Worm (Caenorhabditis elegans) whole organism, late embryonic: ENCODE results near the gene nhr-108.

Source experiments
- C08G9.2 ChIP-seq: sonication (generic microtip); optimal IDR thresholded peaks from 2 replicates; lab custom pipeline; 2016; ENCODE audit warnings: mild to moderate bottlenecking, missing genetic modification characterization, moderate library complexity, missing compliant biosample characterization
- T23F11.4 ChIP-seq: fragments of 200-800 bp; sonication (Bioruptor generic); optimal IDR thresholded peaks from 2 replicates; lab custom pipeline; 2018; ENCODE audit warnings: mild to moderate bottlenecking, missing genetic modification characterization, missing compliant biosample characterization
- Y22D7AL.16 ChIP-seq: sonication (generic microtip); optimal IDR thresholded peaks from 2 replicates; lab custom pipeline; 2016; ENCODE audit warnings: missing genetic modification characterization, missing compliant biosample characterization
- ahr-1 ChIP-seq: sonication (generic microtip); optimal IDR thresholded peaks from 2 replicates; lab custom pipeline; 2016; ENCODE audit warnings: missing genetic modification characterization, missing compliant biosample characterization
- ceh-14 ChIP-seq: sonication (generic microtip); optimal IDR thresholded peaks from 2 replicates; lab custom pipeline; 2016; ENCODE audit warnings: missing genotype, missing genetic modification characterization, missing compliant biosample characterization
- ceh-18 ChIP-seq: sonication (generic microtip); optimal IDR thresholded peaks from 2 replicates; lab custom pipeline; 2016; ENCODE audit warnings: missing genetic modification characterization, missing compliant biosample characterization
- ceh-19 ChIP-seq: fragments of 200-800 bp; sonication (Bioruptor generic); optimal IDR thresholded peaks from 2 replicates; lab custom pipeline; 2018; ENCODE audit warnings: mild to moderate bottlenecking, missing genetic modification characterization, missing compliant biosample characterization
- ceh-2 ChIP-seq: sonication (generic microtip); optimal IDR thresholded peaks from 2 replicates; lab custom pipeline; 2016; ENCODE audit warnings: missing genotype, missing genetic modification characterization, missing compliant biosample characterization
- ceh-22 ChIP-seq: sonication (generic microtip); optimal IDR thresholded peaks from 2 replicates; lab custom pipeline; 2017; ENCODE audit warnings: missing biosample characterization, missing genetic modification characterization
- ceh-30 ChIP-seq: fragments of 150-350 bp; optimal IDR thresholded peaks from 2 replicates; lab custom pipeline; 2014; ENCODE audit warnings: missing biosample characterization, missing genetic modification characterization
- ceh-34 ChIP-seq: sonication (generic microtip); optimal IDR thresholded peaks from 2 replicates; lab custom pipeline; 2016; ENCODE audit warnings: mild to moderate bottlenecking, missing genetic modification characterization, missing compliant biosample characterization
- ceh-45 ChIP-seq: fragments of 200-800 bp; sonication (Bioruptor generic); IDR thresholded peaks from 2 replicates; pipeline ENCODE4 v1.3.6; 2022; ENCODE audit warnings: missing genetic modification reagents, missing genetic modification characterization, missing compliant biosample characterization
- ceh-48 ChIP-seq: sonication (generic microtip); optimal IDR thresholded peaks from 2 replicates; lab custom pipeline; 2016; ENCODE audit warnings: missing genetic modification characterization, inconsistent platforms, missing compliant biosample characterization
- ceh-6 ChIP-seq: fragments of 200-800 bp; sonication (Bioruptor generic); optimal IDR thresholded peaks from 2 replicates; lab custom pipeline; 2018; ENCODE audit warnings: mild to moderate bottlenecking, missing genetic modification characterization, missing compliant biosample characterization
- che-1 ChIP-seq: sonication (generic microtip); optimal IDR thresholded peaks from 2 replicates; lab custom pipeline; 2016; ENCODE audit warnings: mild to moderate bottlenecking, missing genetic modification characterization, missing compliant biosample characterization
- dmd-4 ChIP-seq: sonication (generic microtip); optimal IDR thresholded peaks from 2 replicates; lab custom pipeline; 2016; ENCODE audit warnings: borderline replicate concordance, missing genetic modification characterization, missing compliant biosample characterization
- dve-1 ChIP-seq: sonication (generic microtip); optimal IDR thresholded peaks from 2 replicates; lab custom pipeline; 2017; ENCODE audit warnings: antibody characterized with exemption, mild to moderate bottlenecking, missing genetic modification characterization, missing compliant biosample characterization
- elt-2 ChIP-seq: sonication (generic microtip); optimal IDR thresholded peaks from 2 replicates; lab custom pipeline; 2016; ENCODE audit warnings: missing genetic modification reagents, missing genetic modification characterization, missing compliant biosample characterization
- fax-1 ChIP-seq: sonication (generic microtip); optimal IDR thresholded peaks from 2 replicates; lab custom pipeline; 2016; ENCODE audit warnings: missing genotype, missing genetic modification characterization, missing compliant biosample characterization
- fkh-10 ChIP-seq: fragments of 150-350 bp; optimal IDR thresholded peaks from 2 replicates; lab custom pipeline; 2014; ENCODE audit warnings: missing biosample characterization, missing genetic modification reagents, missing genetic modification characterization
- hlh-13 ChIP-seq: fragments of 200-800 bp; sonication (Bioruptor generic); optimal IDR thresholded peaks from 2 replicates; lab custom pipeline; 2018; ENCODE audit warnings: mild to moderate bottlenecking, missing genetic modification characterization, missing compliant biosample characterization
- hlh-6 ChIP-seq: sonication (generic microtip); optimal IDR thresholded peaks from 2 replicates; lab custom pipeline; 2016; ENCODE audit warnings: missing genotype, missing genetic modification characterization, missing compliant biosample characterization
- lim-6 ChIP-seq: sonication (generic microtip); optimal IDR thresholded peaks from 2 replicates; lab custom pipeline; 2016; ENCODE audit warnings: missing genetic modification characterization, missing compliant biosample characterization
- lin-11 ChIP-seq: fragments of 200-800 bp; sonication (Bioruptor generic); optimal IDR thresholded peaks from 2 replicates; lab custom pipeline; 2018; ENCODE audit warnings: mild to moderate bottlenecking, missing genetic modification characterization, missing compliant biosample characterization
- madf-2 ChIP-seq: sonication (generic microtip); optimal IDR thresholded peaks from 2 replicates; lab custom pipeline; 2017; ENCODE audit warnings: missing genetic modification characterization, missing compliant biosample characterization
- mec-3 ChIP-seq: sonication (generic microtip); optimal IDR thresholded peaks from 2 replicates; lab custom pipeline; 2016; ENCODE audit warnings: borderline replicate concordance, missing genetic modification characterization, missing compliant biosample characterization
- nhr-232 ChIP-seq: sonication (generic microtip); optimal IDR thresholded peaks from 2 replicates; lab custom pipeline; 2016; ENCODE audit warnings: missing genetic modification characterization, missing compliant biosample characterization
- npax-4 ChIP-seq: sonication (generic microtip); optimal IDR thresholded peaks from 2 replicates; lab custom pipeline; 2016; ENCODE audit warnings: missing genetic modification characterization, missing compliant biosample characterization
- pag-3 ChIP-seq: sonication (generic microtip); optimal IDR thresholded peaks from 2 replicates; lab custom pipeline; 2016; ENCODE audit warnings: missing compliant biosample characterization, missing genetic modification characterization, borderline replicate concordance
- pat-9 ChIP-seq: fragments of 200-800 bp; sonication (Bioruptor generic); optimal IDR thresholded peaks from 2 replicates; lab custom pipeline; 2018; ENCODE audit warnings: mild to moderate bottlenecking, missing genetic modification characterization, moderate library complexity, missing compliant biosample characterization
- pax-1 ChIP-seq: fragments of 150-350 bp; optimal IDR thresholded peaks from 2 replicates; lab custom pipeline; 2014; ENCODE audit warnings: missing biosample characterization, missing genetic modification characterization
- pqm-1 ChIP-seq: sonication (generic microtip); optimal IDR thresholded peaks from 2 replicates; lab custom pipeline; 2016; ENCODE audit warnings: missing genetic modification characterization, missing compliant biosample characterization
- rnt-1 ChIP-seq: sonication (generic microtip); optimal IDR thresholded peaks from 2 replicates; lab custom pipeline; 2016; ENCODE audit warnings: missing genetic modification characterization, missing compliant biosample characterization
- sox-4 ChIP-seq: sonication (generic microtip); optimal IDR thresholded peaks from 2 replicates; lab custom pipeline; 2017; ENCODE audit warnings: mild to moderate bottlenecking, missing genetic modification characterization, inconsistent platforms, missing compliant biosample characterization
- tbx-2 ChIP-seq: sonication (generic microtip); optimal IDR thresholded peaks from 2 replicates; lab custom pipeline; 2016; ENCODE audit warnings: missing genetic modification characterization, missing compliant biosample characterization
- unc-3 ChIP-seq, 2 experiments: fragments of 200-800 bp in 1 of 2; sonication (Bioruptor generic) in 1 of 2; sonication (generic microtip) in 1 of 2; conservative IDR thresholded peaks in 1 of 2; optimal IDR thresholded peaks in 1 of 2; 2 replicates each; pipeline versions ENCODE4 v1.3.6 to Lab custom; 2016 to 2022; ENCODE audit warnings: missing compliant biosample characterization in 2 of 2, missing genetic modification characterization in 2 of 2, missing genetic modification reagents in 1 of 2
- unc-42 ChIP-seq: sonication (generic microtip); optimal IDR thresholded peaks from 2 replicates; lab custom pipeline; 2016; ENCODE audit warnings: missing genotype, missing genetic modification characterization, missing compliant biosample characterization
- unc-55 ChIP-seq: sonication (generic microtip); optimal IDR thresholded peaks from 2 replicates; lab custom pipeline; 2017; ENCODE audit warnings: missing biosample characterization, missing genetic modification reagents, missing genetic modification characterization
- zip-5 ChIP-seq: sonication (generic microtip); optimal IDR thresholded peaks from 2 replicates; lab custom pipeline; 2016; ENCODE audit warnings: missing genetic modification characterization, missing compliant biosample characterization
- ztf-16 ChIP-seq: sonication (generic microtip); optimal IDR thresholded peaks from 2 replicates; lab custom pipeline; 2017; ENCODE audit warnings: missing genetic modification characterization, missing compliant biosample characterization

Gene nhr-108

ce11 chrV:15891761-15892160 lies 32.5 kb downstream of the nhr-108 start, which contains the start of gene T06C12.12:
Gene T06C12.12, plus strand, starts transcription at chrV:15892061.
- TF ChIP-seq elt-2 (no peak), ceh-45 (no peak), lim-6 (tag; lab: Kevin White, UChicago) (no peak), hlh-13 (no peak), che-1 (tag; lab: Kevin White, UChicago) (no peak), ceh-2 (no peak), ceh-18 (no peak), pag-3 (tag; lab: Kevin White, UChicago) (no peak), ahr-1 (tag; lab: Kevin White, UChicago) (no peak), pat-9 (no peak)

- TF ChIP-seq pag-3 (tag; lab: Kevin White, UChicago) (no peak), dmd-4 (tag; lab: Kevin White, UChicago) (no peak), ceh-18 (no peak), ceh-30 (tag; lab: Kevin White, UChicago) (no peak), ztf-16 (tag; lab: Kevin White, UChicago) (no peak), ceh-14 (tag; lab: Kevin White, UChicago) (no peak), T23F11.4 (GFP tag; lab: Kevin White, UChicago) (no peak), pqm-1 (tag; lab: Kevin White, UChicago) (no peak), fkh-10 (GFP tag; lab: Kevin White, UChicago) (no peak)
Observed at ce11 chrV:15891279-15891678, 33.0 kb downstream of the nhr-108 start.

ce11 chrV:15890115-15890514 lies 34.2 kb downstream of the nhr-108 start:
- TF ChIP-seq unc-42 (tag; lab: Kevin White, UChicago) (no peak), tbx-2 (tag; lab: Kevin White, UChicago) (no peak), pax-1 (tag; lab: Kevin White, UChicago) (no peak), ceh-48 (tag; lab: Kevin White, UChicago) (no peak), dve-1 (no peak), fax-1 (tag; lab: Kevin White, UChicago) (no peak), lin-11 (no peak), ceh-19 (GFP tag; lab: Kevin White, UChicago) (no peak), ceh-45 (no peak), unc-3 (GFP tag; conservative IDR thresholded peaks at IDR 0.05; lab: Robert Waterston, UW) (no peak), unc-3 (tag; optimal IDR thresholded peaks at IDR 0.05; lab: Kevin White, UChicago) (no peak), C08G9.2 (tag; lab: Kevin White, UChicago) (no peak), hlh-13 (no peak), nhr-232 (tag; lab: Kevin White, UChicago) (no peak), ceh-22 (tag; lab: Kevin White, UChicago) (no peak), rnt-1 (tag; lab: Kevin White, UChicago) (no peak), hlh-6 (no peak), mec-3 (tag; lab: Kevin White, UChicago) (no peak), npax-4 (tag; lab: Kevin White, UChicago) (no peak)

- TF ChIP-seq Y22D7AL.16 (tag; lab: Kevin White, UChicago) (no peak), madf-2 (tag; lab: Kevin White, UChicago) (no peak), pag-3 (tag; lab: Kevin White, UChicago) (no peak), npax-4 (tag; lab: Kevin White, UChicago) (no peak), ceh-2 (no peak), ceh-34 (no peak), sox-4 (tag; lab: Kevin White, UChicago) (no peak), ceh-6 (GFP tag; lab: Kevin White, UChicago) (no peak), unc-55 (GFP tag; lab: Kevin White, UChicago) (no peak), zip-5 (tag; lab: Kevin White, UChicago) (no peak)
Observed at ce11 chrV:15888751-15889150, 35.5 kb downstream of the nhr-108 start, which contains the start of gene cgt-1. Gene cgt-1, minus strand, starts transcription at chrV:15888851.
